Fruit fly (Drosophila melanogaster): Measurements from ENCODE around the gene CG43348.

dm6 chr2L:1199166-1199565 is at the start of gene CG43348, which contains the start of gene CG5139:
- no peak for TF ChIP-seq ttk (optimal IDR thresholded peaks at IDR 0.05)
- no peak for TF ChIP-seq psq (optimal IDR thresholded peaks at IDR 0.05)
